Fruit fly (Drosophila melanogaster): ENCODE data around the gene js.
A peak's percentile ranks its signal among the peaks of the same experiment; 100 is the strongest.

js gene

dm6 chr3R:16323093-16323492 lies 45.0 kb downstream of the js start, which contains the start of gene CG6901:
Gene CG6901 (plus strand): TSS chr3R:16323415.
- TF ChIP-seq Dfd (GFP tag; optimal IDR thresholded peaks at IDR 0.05) (no peak), CG9705 (GFP tag; optimal IDR thresholded peaks at IDR 0.05) (no peak), ey (GFP tag; optimal IDR thresholded peaks at IDR 0.05) (no peak), CG32264 (GFP tag; optimal IDR thresholded peaks at IDR 0.05) (no peak), HLH106 (tag; optimal IDR thresholded peaks at IDR 0.05) (no peak), br (GFP tag; optimal IDR thresholded peaks at IDR 0.05) (no peak), tai (GFP tag; optimal IDR thresholded peaks at IDR 0.05) (no peak), Hr78 (GFP tag; optimal IDR thresholded peaks at IDR 0.05) (no peak), sv (GFP tag; optimal IDR thresholded peaks at IDR 0.05) (no peak), CrebA (GFP tag; optimal IDR thresholded peaks at IDR 0.05; ENCODE audit: borderline replicate concordance) (no peak), h (GFP tag; optimal IDR thresholded peaks at IDR 0.05) (no peak), GATAd (GFP tag; optimal IDR thresholded peaks at IDR 0.05) (no peak)

- TF ChIP-seq sage (GFP tag; optimal IDR thresholded peaks at IDR 0.05) (no peak), Hr83 (GFP tag; optimal IDR thresholded peaks at IDR 0.05; ENCODE audit: poor library complexity, severe bottlenecking) (no peak), CrebA (GFP tag; optimal IDR thresholded peaks at IDR 0.05; ENCODE audit: borderline replicate concordance) (no peak), sv (GFP tag; optimal IDR thresholded peaks at IDR 0.05) (no peak), Abd-B (GFP tag; optimal IDR thresholded peaks at IDR 0.05) (no peak), h (GFP tag; optimal IDR thresholded peaks at IDR 0.05) (no peak), Rel (GFP tag; optimal IDR thresholded peaks at IDR 0.05) (no peak), Rel (tag; optimal IDR thresholded peaks at IDR 0.05) (no peak), GATAd (GFP tag; optimal IDR thresholded peaks at IDR 0.05) (no peak), usp (GFP tag; optimal IDR thresholded peaks at IDR 0.05) (no peak), Dif (GFP tag; optimal IDR thresholded peaks at IDR 0.05; ENCODE audit: partially characterized antibody) (no peak), brk (GFP tag; optimal IDR thresholded peaks at IDR 0.05) (no peak), tai (GFP tag; optimal IDR thresholded peaks at IDR 0.05) (no peak)
Measured at dm6 chr3R:16321538-16321937, 46.6 kb downstream of the js start, which contains the start of gene CG44044. Gene CG44044 (plus strand): TSS chr3R:16321838.

- peak; percentile 19 for TF ChIP-seq sage (GFP tag; optimal IDR thresholded peaks at IDR 0.05)
- peak; percentile 72 for TF ChIP-seq Vsx2 (GFP tag; optimal IDR thresholded peaks at IDR 0.05; ENCODE audit: partially characterized antibody)
- TF ChIP-seq fru (GFP tag; optimal IDR thresholded peaks at IDR 0.05), result peak; percentile 1
- TF ChIP-seq brk (GFP tag; optimal IDR thresholded peaks at IDR 0.05), result no peak
- peak; percentile 46 for TF ChIP-seq psq (GFP tag; optimal IDR thresholded peaks at IDR 0.05)
- TF ChIP-seq dl (GFP tag; optimal IDR thresholded peaks at IDR 0.05; ENCODE audit: insufficient read depth in 1 of 2, partially characterized antibody in 2 of 2), result peak in 1 of 2 experiments; percentile 40
- TF ChIP-seq Sp1 (GFP tag; optimal IDR thresholded peaks at IDR 0.05), result peak; percentile 19
- TF ChIP-seq lola (GFP tag; optimal IDR thresholded peaks at IDR 0.05), result no peak
- peak; percentile 67 for TF ChIP-seq Rel (GFP tag; optimal IDR thresholded peaks at IDR 0.05)
- TF ChIP-seq Rel (tag; optimal IDR thresholded peaks at IDR 0.05), result no peak
Measured at dm6 chr3R:16316747-16317146, 51.4 kb downstream of the js start.
